Fruit fly (Drosophila melanogaster): ENCODE data around the gene CG42728.

- TF ChIP-seq dac (GFP tag; optimal IDR thresholded peaks at IDR 0.05) (no peak), cyc (GFP tag; optimal IDR thresholded peaks at IDR 0.05) (no peak), CG32006 (GFP tag; optimal IDR thresholded peaks at IDR 0.05) (no peak), OdsH (GFP tag; optimal IDR thresholded peaks at IDR 0.05) (no peak), Eip78C (GFP tag) (no peak), CG11902 (GFP tag; optimal IDR thresholded peaks at IDR 0.05) (no peak), CG15336 (GFP tag; IDR thresholded peaks at IDR 0.05) (no peak), fd59A (GFP tag; optimal IDR thresholded peaks at IDR 0.05) (no peak), eg (GFP tag; IDR thresholded peaks at IDR 0.05) (no peak), Sox102F (GFP tag; optimal IDR thresholded peaks at IDR 0.05) (no peak), Hr39 (GFP tag; optimal IDR thresholded peaks at IDR 0.05) (no peak)
Observed at dm6 chr3L:15526712-15527111, 1.3 kb downstream of the CG42728 start, which contains the start of gene CG33985.
